Worm (Caenorhabditis elegans) whole organism, young adult: ENCODE data around the gene gst-28.

Experiments
- F22D6.2 ChIP-seq: sonication (generic microtip); optimal IDR thresholded peaks from 2 replicates; lab custom pipeline; 2016; ENCODE audit warnings: mild to moderate bottlenecking, missing genetic modification characterization, missing compliant biosample characterization
- bed-1 ChIP-seq: fragments of 200-800 bp; sonication (Bioruptor generic); IDR thresholded peaks from 2 replicates; pipeline ENCODE4 v1.3.6; 2022; ENCODE audit warnings: missing genetic modification reagents, missing genetic modification characterization, missing compliant biosample characterization
- ets-4 ChIP-seq: fragments of 200-800 bp; sonication (Bioruptor generic); optimal IDR thresholded peaks from 2 replicates; lab custom pipeline; 2018; ENCODE audit warnings: mild to moderate bottlenecking, missing genetic modification characterization, missing compliant biosample characterization
- unc-62 ChIP-seq: fragments of 150-350 bp; optimal IDR thresholded peaks from 2 replicates; lab custom pipeline; 2014; ENCODE audit warnings: missing biosample characterization, missing genetic modification reagents, missing genetic modification characterization
- xnd-1 ChIP-seq: sonication (generic microtip); optimal IDR thresholded peaks from 2 replicates; lab custom pipeline; 2016; ENCODE audit warnings: missing genotype, missing genetic modification reagents, missing genetic modification characterization, missing compliant biosample characterization

DNA sequence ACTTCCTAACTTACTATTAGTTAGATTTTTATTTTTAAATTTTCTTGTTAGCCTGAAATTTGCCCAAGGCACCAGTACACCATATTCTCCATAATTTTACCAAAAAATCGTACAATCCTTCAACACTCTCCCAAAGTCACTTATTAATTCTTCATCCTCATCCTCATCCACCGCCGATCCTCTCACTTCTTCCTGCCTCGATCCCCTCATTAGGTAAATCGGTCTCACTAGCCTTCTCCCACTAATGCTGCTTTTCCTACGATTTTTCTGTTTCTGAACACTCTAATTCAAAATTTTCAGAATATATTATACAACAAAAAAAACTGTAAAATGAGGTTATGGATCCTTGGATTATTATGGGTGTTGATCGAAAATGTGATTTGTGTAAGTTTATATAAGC is 31.5 kb downstream of the gst-28 start, which contains the start of gene Y53F4B.25:
- TF ChIP-seq bed-1 (GFP tag; lab: Robert Waterston, UW) = no peak
- no peak for TF ChIP-seq xnd-1 (tag; lab: Kevin White, UChicago)
- TF ChIP-seq F22D6.2 (tag; lab: Kevin White, UChicago) = no peak
- no peak for TF ChIP-seq ets-4 (GFP tag; lab: Kevin White, UChicago)
- no peak for TF ChIP-seq unc-62 (GFP tag; lab: Kevin White, UChicago)
